Worm (Caenorhabditis elegans): ENCODE results near the gene R09E10.13.

The R09E10.13 gene

ce11 chrIV:10341618-10342360, 46.8 kb upstream of the R09E10.13 start:
- TF ChIP-seq F33H1.4 (GFP tag; IDR thresholded peaks at IDR 0.05): no peak
- no peak for TF ChIP-seq ceh-40 (GFP tag; IDR thresholded peaks at IDR 0.05)
- no peak for TF ChIP-seq unc-62 (GFP tag; optimal IDR thresholded peaks at IDR 0.05)
- no peak for TF ChIP-seq B0336.3 (GFP tag; IDR thresholded peaks at IDR 0.05)
- no peak for TF ChIP-seq ZK185.1 (tag; optimal IDR thresholded peaks at IDR 0.05; ENCODE audit: poor library complexity, severe bottlenecking)
- TF ChIP-seq mes-4 (tag; optimal IDR thresholded peaks at IDR 0.05): no peak
- peak; percentile 20 for TF ChIP-seq B0035.1 (tag; optimal IDR thresholded peaks at IDR 0.05)
- no peak for TF ChIP-seq mcd-1 (GFP tag; IDR thresholded peaks at IDR 0.05)
- TF ChIP-seq zfh-2 (GFP tag; conservative IDR thresholded peaks at IDR 0.05): peak; percentile 76
- no peak for TF ChIP-seq ztf-6 (GFP tag; IDR thresholded peaks at IDR 0.05)
- TF ChIP-seq zim-3 (tag; optimal IDR thresholded peaks at IDR 0.05): no peak
- no peak for TF ChIP-seq egl-44 (GFP tag; IDR thresholded peaks at IDR 0.05)
- no peak for TF ChIP-seq lin-40 (tag; optimal IDR thresholded peaks at IDR 0.05)
- TF ChIP-seq sptf-2 (GFP tag; optimal IDR thresholded peaks at IDR 0.05): no peak
- TF ChIP-seq ztf-3 (GFP tag; optimal IDR thresholded peaks at IDR 0.05): no peak
- no peak for TF ChIP-seq gei-17 (GFP tag; optimal IDR thresholded peaks at IDR 0.05)
- TF ChIP-seq athp-1 (tag; optimal IDR thresholded peaks at IDR 0.05): no peak
- no peak for TF ChIP-seq lin-26 (GFP tag; IDR thresholded peaks at IDR 0.05)
- TF ChIP-seq ztf-18 (tag; optimal IDR thresholded peaks at IDR 0.05): peak; percentile 14
- TF ChIP-seq lir-1 (GFP tag; conservative IDR thresholded peaks at IDR 0.05): no peak
- TF ChIP-seq efl-1 (GFP tag; optimal IDR thresholded peaks at IDR 0.05): no peak
- TF ChIP-seq K12H6.12 (tag; optimal IDR thresholded peaks at IDR 0.05): peak; percentile 36
- peak; percentile 19 for TF ChIP-seq F23B12.7 (tag; optimal IDR thresholded peaks at IDR 0.05; ENCODE audit: insufficient read depth)
- no peak for TF ChIP-seq D2030.7 (GFP tag; IDR thresholded peaks at IDR 0.05)
- no peak for TF ChIP-seq let-526 (GFP tag; IDR thresholded peaks at IDR 0.05)
- no peak for TF ChIP-seq hmg-20 (GFP tag; IDR thresholded peaks at IDR 0.05)
- TF ChIP-seq repo-1 (tag; optimal IDR thresholded peaks at IDR 0.05): no peak
- TF ChIP-seq lsy-27 (tag; optimal IDR thresholded peaks at IDR 0.05; ENCODE audit: borderline replicate concordance, insufficient read depth): no peak
- TF ChIP-seq hmg-1.2 (GFP tag; IDR thresholded peaks at IDR 0.05): no peak
- TF ChIP-seq tlf-1 (GFP tag; optimal IDR thresholded peaks at IDR 0.05): no peak
- TF ChIP-seq nfya-2 (GFP tag; IDR thresholded peaks at IDR 0.05): no peak
- no peak for TF ChIP-seq let-607 (tag; optimal IDR thresholded peaks at IDR 0.05)
- TF ChIP-seq hlh-12 (tag; optimal IDR thresholded peaks at IDR 0.05): no peak
- TF ChIP-seq ceh-91 (GFP tag; IDR thresholded peaks at IDR 0.05): no peak
- TF ChIP-seq hrde-1 (tag; optimal IDR thresholded peaks at IDR 0.05; ENCODE audit: borderline replicate concordance): no peak
- TF ChIP-seq ccch-3 (GFP tag; optimal IDR thresholded peaks at IDR 0.05): no peak
- no peak for TF ChIP-seq dpl-1 (GFP tag; optimal IDR thresholded peaks at IDR 0.05)
- no peak for TF ChIP-seq sdz-38 (tag; optimal IDR thresholded peaks at IDR 0.05)
- TF ChIP-seq lag-1 (GFP tag; IDR thresholded peaks at IDR 0.05): no peak
- no peak for TF ChIP-seq him-1 (tag; optimal IDR thresholded peaks at IDR 0.05)
- TF ChIP-seq lin-35 (GFP tag; optimal IDR thresholded peaks at IDR 0.05): peak in 1 of 3 experiments; percentile 43
- no peak for TF ChIP-seq fkh-3 (tag; optimal IDR thresholded peaks at IDR 0.05)
- TF ChIP-seq cebp-2 (GFP tag; IDR thresholded peaks at IDR 0.05): no peak
- TF ChIP-seq ztf-25 (GFP tag; IDR thresholded peaks at IDR 0.05): no peak
- no peak for TF ChIP-seq dox-1 (GFP tag; IDR thresholded peaks at IDR 0.05)
- no peak for TF ChIP-seq lin-54 (GFP tag; optimal IDR thresholded peaks at IDR 0.05)
- no peak for TF ChIP-seq rpc-1 (optimal IDR thresholded peaks at IDR 0.05)
- TF ChIP-seq rpc-1 (tag; optimal IDR thresholded peaks at IDR 0.05): no peak
- TF ChIP-seq bed-2 (GFP tag; IDR thresholded peaks at IDR 0.05): no peak
